Worm (Caenorhabditis elegans): ENCODE measurements around the gene R12C12.10.

Gene R12C12.10

ce11 chrII:6047639-6048159, 4.6 kb upstream of the R12C12.10 start, which contains the start of the genes R12C12.6 and ran-5 (continued):
- TF ChIP-seq atf-7 (tag; optimal IDR thresholded peaks at IDR 0.05) = peak; percentile 48
- TF ChIP-seq snpc-4 (GFP tag; optimal IDR thresholded peaks at IDR 0.05) = peak; percentile 41
- TF ChIP-seq snpc-4 (tag; optimal IDR thresholded peaks at IDR 0.05) = peak in 2 of 4 experiments; percentile 74 to 78
- TF ChIP-seq hrde-1 (tag; optimal IDR thresholded peaks at IDR 0.05; ENCODE audit: borderline replicate concordance) = no peak
- TF ChIP-seq Y95B8A.8 (GFP tag; IDR thresholded peaks at IDR 0.05) = no peak; the same call in 1 of the 2 replicates
- peak; percentile 61; the same call in 1 of the 2 replicates for TF ChIP-seq madf-8 (GFP tag; conservative IDR thresholded peaks at IDR 0.05)
- TF ChIP-seq K11D2.4 (GFP tag; IDR thresholded peaks at IDR 0.05) = peak; percentile 79
- TF ChIP-seq athp-1 (tag; optimal IDR thresholded peaks at IDR 0.05) = peak; percentile 0
- TF ChIP-seq nhr-90 (tag; optimal IDR thresholded peaks at IDR 0.05) = no peak
- peak; percentile 89 for TF ChIP-seq pbrm-1 (GFP tag; IDR thresholded peaks at IDR 0.05)
- no peak for TF ChIP-seq ama-1 (optimal IDR thresholded peaks at IDR 0.05)
- TF ChIP-seq ama-1 (GFP tag; optimal IDR thresholded peaks at IDR 0.05) = no peak
- TF ChIP-seq ztf-6 (GFP tag; IDR thresholded peaks at IDR 0.05) = no peak
- peak; percentile 77 for TF ChIP-seq ekl-4 (GFP tag; IDR thresholded peaks at IDR 0.05)
- peak; percentile 73 for TF ChIP-seq tlf-1 (GFP tag; optimal IDR thresholded peaks at IDR 0.05)
- no peak for TF ChIP-seq sdz-38 (tag; optimal IDR thresholded peaks at IDR 0.05)
- TF ChIP-seq nfya-2 (GFP tag; IDR thresholded peaks at IDR 0.05) = no peak
- TF ChIP-seq tbx-9 (tag; optimal IDR thresholded peaks at IDR 0.05; ENCODE audit: borderline replicate concordance) = no peak
- TF ChIP-seq snpc-1.1 (tag; optimal IDR thresholded peaks at IDR 0.05; ENCODE audit: insufficient read depth) = no peak
- no peak for TF ChIP-seq ztf-3 (GFP tag; optimal IDR thresholded peaks at IDR 0.05)
- TF ChIP-seq ceh-40 (GFP tag; IDR thresholded peaks at IDR 0.05) = no peak
- TF ChIP-seq mes-4 (tag; optimal IDR thresholded peaks at IDR 0.05) = no peak
- no peak for TF ChIP-seq lsy-27 (tag; optimal IDR thresholded peaks at IDR 0.05; ENCODE audit: borderline replicate concordance, insufficient read depth)
- peak; percentile 70; the same call in 1 of the 2 replicates for TF ChIP-seq ceh-100 (GFP tag; IDR thresholded peaks at IDR 0.05)
- TF ChIP-seq ZK185.1 (tag; optimal IDR thresholded peaks at IDR 0.05; ENCODE audit: poor library complexity, severe bottlenecking) = peak; percentile 68
- TF ChIP-seq egrh-3 (GFP tag; IDR thresholded peaks at IDR 0.05) = no peak
- peak; percentile 60 for TF ChIP-seq tbp1 (GFP tag; optimal IDR thresholded peaks at IDR 0.05)
- no peak for TF ChIP-seq F57A8.1 (GFP tag; optimal IDR thresholded peaks at IDR 0.05)
- TF ChIP-seq F52B5.7 (tag; optimal IDR thresholded peaks at IDR 0.05) = no peak
- peak; percentile 27 for TF ChIP-seq dpl-1 (GFP tag; optimal IDR thresholded peaks at IDR 0.05)
- peak; percentile 65; the same call in 1 of the 2 replicates for TF ChIP-seq B0336.3 (GFP tag; IDR thresholded peaks at IDR 0.05)

ce11 chrII:6046023-6046631, 3.1 kb upstream of the R12C12.10 start:
- TF ChIP-seq T07F8.4 (tag; optimal IDR thresholded peaks at IDR 0.05) (no peak), ztf-6 (GFP tag; IDR thresholded peaks at IDR 0.05) (no peak), unc-62 (GFP tag; optimal IDR thresholded peaks at IDR 0.05) (no peak), die-1 (tag; optimal IDR thresholded peaks at IDR 0.05) (no peak), ztf-18 (tag; optimal IDR thresholded peaks at IDR 0.05) (peak; percentile 60), madf-6 (GFP tag; IDR thresholded peaks at IDR 0.05) (peak; percentile 36; the same call in 1 of the 2 replicates), nhr-80 (tag; optimal IDR thresholded peaks at IDR 0.05) (no peak), mel-28 (tag; optimal IDR thresholded peaks at IDR 0.05; ENCODE audit: borderline replicate concordance) (no peak), bed-2 (GFP tag; IDR thresholded peaks at IDR 0.05) (no peak), lsy-27 (tag; optimal IDR thresholded peaks at IDR 0.05; ENCODE audit: borderline replicate concordance, insufficient read depth) (no peak)
